Worm (Caenorhabditis elegans) whole organism, L2 larva: ENCODE measurements around the gene str-151.

Experiments used
- R02D3.7 ChIP-seq: fragments of 150-350 bp; optimal IDR thresholded peaks from 2 replicates; lab custom pipeline; 2014; ENCODE audit warnings: missing biosample characterization, missing genetic modification characterization
- ZK546.5 ChIP-seq: sonication (generic microtip); optimal IDR thresholded peaks from 2 replicates; lab custom pipeline; 2017; ENCODE audit warnings: missing biosample characterization, missing genetic modification characterization
- alr-1 ChIP-seq: fragments of 150-350 bp; optimal IDR thresholded peaks from 2 replicates; lab custom pipeline; 2014; ENCODE audit warnings: missing biosample characterization, missing genetic modification characterization
- aly-2 ChIP-seq: fragments of 150-350 bp; optimal IDR thresholded peaks from 2 replicates; lab custom pipeline; 2014; ENCODE audit warnings: missing biosample characterization, missing genetic modification characterization
- ceh-82 ChIP-seq: fragments of 150-350 bp; optimal IDR thresholded peaks from 2 replicates; lab custom pipeline; 2014; ENCODE audit warnings: missing biosample characterization, missing genetic modification characterization
- mdl-1 ChIP-seq, 2 experiments: fragments of 150-350 bp in 1 of 2; sonication (generic microtip) in 1 of 2; optimal IDR thresholded peaks; 2 replicates each; lab custom pipeline; 2017; ENCODE audit warnings: missing biosample characterization in 2 of 2, missing genetic modification characterization in 2 of 2
- nhr-10 ChIP-seq: sonication (generic microtip); optimal IDR thresholded peaks from 2 replicates; lab custom pipeline; 2017; ENCODE audit warnings: missing biosample characterization, missing genetic modification characterization
- nhr-12 ChIP-seq: fragments of 150-350 bp; optimal IDR thresholded peaks from 2 replicates; lab custom pipeline; 2014; ENCODE audit warnings: missing biosample characterization, missing genetic modification characterization
- nhr-237 ChIP-seq: fragments of 150-350 bp; optimal IDR thresholded peaks from 2 replicates; lab custom pipeline; 2014; ENCODE audit warnings: missing biosample characterization, missing genetic modification characterization
- nhr-25 ChIP-seq: fragments of 150-350 bp; sonication (generic microtip); optimal IDR thresholded peaks from 3 replicates; lab custom pipeline; 2014; ENCODE audit warnings: missing biosample characterization, missing genetic modification characterization
- nhr-6 ChIP-seq: fragments of 150-350 bp; optimal IDR thresholded peaks from 2 replicates; lab custom pipeline; 2014; ENCODE audit warnings: missing biosample characterization, missing genetic modification characterization
- peb-1 ChIP-seq: fragments of 150-350 bp; optimal IDR thresholded peaks from 2 replicates; lab custom pipeline; 2014; ENCODE audit warnings: missing biosample characterization, missing genetic modification characterization
- skn-1 ChIP-seq: sonication (generic microtip); optimal IDR thresholded peaks from 2 replicates; lab custom pipeline; 2017; ENCODE audit warnings: missing biosample characterization, missing genetic modification characterization

ce11 chrV:16596102-16596501, 20.1 kb downstream of the str-151 start:
- TF ChIP-seq aly-2 (tag; lab: Kevin White, UChicago): no peak
- TF ChIP-seq nhr-6 (tag; lab: Kevin White, UChicago): no peak
- no peak for TF ChIP-seq R02D3.7 (tag; lab: Kevin White, UChicago)
- TF ChIP-seq mdl-1 (tag; optimal IDR thresholded peaks at IDR 0.05; lab: Kevin White, UChicago): no peak
- no peak for TF ChIP-seq nhr-10 (tag; lab: Kevin White, UChicago)
- no peak for TF ChIP-seq nhr-12 (tag; lab: Kevin White, UChicago)
- no peak for TF ChIP-seq nhr-237
- no peak for TF ChIP-seq skn-1 (tag; lab: Kevin White, UChicago)
- TF ChIP-seq nhr-25: no peak
- TF ChIP-seq alr-1: no peak
- TF ChIP-seq ZK546.5 (tag; lab: Kevin White, UChicago): no peak
- TF ChIP-seq ceh-82 (tag; lab: Kevin White, UChicago): no peak
- no peak for TF ChIP-seq peb-1
